Fruit fly (Drosophila melanogaster): ENCODE results near the gene CG6996.

CG6996 gene

dm6 chr3L:20185206-20185868 lies 22.0 kb upstream of the CG6996 start (continued):
- TF ChIP-seq CG6791 (GFP tag; IDR thresholded peaks at IDR 0.05; ENCODE audit: partially characterized antibody) = no peak
- no peak for TF ChIP-seq chif (GFP tag; optimal IDR thresholded peaks at IDR 0.05)
- TF ChIP-seq sob (GFP tag; IDR thresholded peaks at IDR 0.05) = peak; percentile 44; the same call in 1 of the 2 replicates
- TF ChIP-seq CG8944 (GFP tag; optimal IDR thresholded peaks at IDR 0.05) = no peak
- no peak for TF ChIP-seq ttk (GFP tag; IDR thresholded peaks at IDR 0.05)
- TF ChIP-seq CG8290 (GFP tag; optimal IDR thresholded peaks at IDR 0.05) = no peak
- TF ChIP-seq CG8290 (tag; optimal IDR thresholded peaks at IDR 0.05) = peak in 1 of 2 experiments; percentile 51
- no peak for TF ChIP-seq gfzf (GFP tag; optimal IDR thresholded peaks at IDR 0.05)
- peak; percentile 46; the same call in 1 of the 2 replicates for TF ChIP-seq Oaz (GFP tag; IDR thresholded peaks at IDR 0.05)
- TF ChIP-seq CG10321 (GFP tag; IDR thresholded peaks at IDR 0.05) = no peak
- TF ChIP-seq lab (GFP tag; optimal IDR thresholded peaks at IDR 0.05) = peak; percentile 69
- peak; percentile 32 for TF ChIP-seq ewg (GFP tag; optimal IDR thresholded peaks at IDR 0.05)
- TF ChIP-seq run (tag; optimal IDR thresholded peaks at IDR 0.05) = no peak
- no peak for TF ChIP-seq Rx (GFP tag; IDR thresholded peaks at IDR 0.05)
- no peak for TF ChIP-seq grn (GFP tag; optimal IDR thresholded peaks at IDR 0.05)
- TF ChIP-seq Lhr (GFP tag; optimal IDR thresholded peaks at IDR 0.05) = no peak
- TF ChIP-seq CG4617 (GFP tag; optimal IDR thresholded peaks at IDR 0.05; ENCODE audit: borderline replicate concordance) = peak; percentile 30
- no peak for TF ChIP-seq CTCF (GFP tag; optimal IDR thresholded peaks at IDR 0.05)
- no peak for TF ChIP-seq mam (GFP tag; optimal IDR thresholded peaks at IDR 0.05)
- no peak for TF ChIP-seq kah (GFP tag; optimal IDR thresholded peaks at IDR 0.05)
- no peak for TF ChIP-seq ftz-f1 (GFP tag; optimal IDR thresholded peaks at IDR 0.05)
- peak; percentile 53 for TF ChIP-seq CG12155 (GFP tag; optimal IDR thresholded peaks at IDR 0.05)
- TF ChIP-seq CG6765 (GFP tag; optimal IDR thresholded peaks at IDR 0.05) = peak; percentile 49
- peak; percentile 44 for TF ChIP-seq E2f2 (GFP tag; IDR thresholded peaks at IDR 0.05)
- TF ChIP-seq CG12299 (tag; optimal IDR thresholded peaks at IDR 0.05) = peak; percentile 32
- TF ChIP-seq CG13123 (GFP tag; optimal IDR thresholded peaks at IDR 0.05) = peak; percentile 37
- no peak for TF ChIP-seq CG18764 (GFP tag; optimal IDR thresholded peaks at IDR 0.05)
- peak; percentile 61 for TF ChIP-seq HHEX (GFP tag; optimal IDR thresholded peaks at IDR 0.05)
- TF ChIP-seq CG4707 (GFP tag; optimal IDR thresholded peaks at IDR 0.05) = no peak
- no peak for TF ChIP-seq Dref (GFP tag; IDR thresholded peaks at IDR 0.05)
- TF ChIP-seq tap (tag; optimal IDR thresholded peaks at IDR 0.05) = no peak
- no peak for TF ChIP-seq CG17186 (GFP tag; optimal IDR thresholded peaks at IDR 0.05)
- TF ChIP-seq Hr78 (GFP tag; optimal IDR thresholded peaks at IDR 0.05) = no peak
- TF ChIP-seq CG4854 (GFP tag; optimal IDR thresholded peaks at IDR 0.05) = no peak
- no peak for TF ChIP-seq stwl (tag; optimal IDR thresholded peaks at IDR 0.05)
- peak; percentile 39 for TF ChIP-seq CG12219 (GFP tag; optimal IDR thresholded peaks at IDR 0.05)
- TF ChIP-seq danr (GFP tag; IDR thresholded peaks at IDR 0.05) = no peak
- no peak for TF ChIP-seq CG30431 (GFP tag; optimal IDR thresholded peaks at IDR 0.05)
- peak; percentile 24 for TF ChIP-seq scrt (GFP tag; optimal IDR thresholded peaks at IDR 0.05)
- TF ChIP-seq Hmr (GFP tag; optimal IDR thresholded peaks at IDR 0.05) = peak; percentile 85
- peak; percentile 51 for TF ChIP-seq ind (GFP tag; optimal IDR thresholded peaks at IDR 0.05)
- TF ChIP-seq amos (GFP tag; IDR thresholded peaks at IDR 0.05; ENCODE audit: partially characterized antibody) = no peak; the same call in 1 of the 2 replicates
- peak; percentile 78 for TF ChIP-seq slbo (GFP tag; IDR thresholded peaks at IDR 0.05)
- peak; percentile 42 for TF ChIP-seq CG16863 (GFP tag; optimal IDR thresholded peaks at IDR 0.05)
- TF ChIP-seq dimm (GFP tag; IDR thresholded peaks at IDR 0.05) = no peak
- TF ChIP-seq kni (GFP tag; optimal IDR thresholded peaks at IDR 0.05) = no peak
- peak; percentile 23 for TF ChIP-seq CG12942 (GFP tag; optimal IDR thresholded peaks at IDR 0.05)
- TF ChIP-seq CG14860 (GFP tag; IDR thresholded peaks at IDR 0.05; ENCODE audit: partially characterized antibody) = no peak
- TF ChIP-seq Ssrp (tag; optimal IDR thresholded peaks at IDR 0.05) = peak; percentile 49
- TF ChIP-seq Fer3 (tag; optimal IDR thresholded peaks at IDR 0.05) = peak; percentile 42

Measured in whole organism, embryonic.